Worm (Caenorhabditis elegans): Measurements from ENCODE around the gene dcs-1.

DNA sequence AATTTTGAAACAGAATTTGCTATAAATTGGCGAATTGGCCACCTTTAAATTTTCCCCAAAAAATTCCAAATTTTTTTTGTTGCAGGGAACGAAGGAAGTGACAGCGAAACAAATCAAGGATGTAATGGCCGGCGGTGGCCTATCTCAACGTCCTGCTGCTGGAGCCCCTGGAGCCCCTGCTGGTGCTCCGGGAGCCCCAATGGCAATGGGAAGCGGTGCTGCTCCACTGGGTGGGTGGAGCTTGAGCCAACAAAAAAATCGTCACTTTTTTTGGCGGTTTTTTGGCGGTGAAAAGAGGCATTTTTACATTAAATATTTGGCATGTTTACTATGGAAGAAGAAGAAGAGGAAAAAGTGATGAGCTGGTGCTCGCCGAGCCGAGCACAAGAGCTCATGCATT, 6.6 kb upstream of the dcs-1 start:
- TF ChIP-seq flt-1 (GFP tag; IDR thresholded peaks at IDR 0.05) (no peak), ceh-13 (GFP tag; optimal IDR thresholded peaks at IDR 0.05) (no peak), tbx-37 (GFP tag; conservative IDR thresholded peaks at IDR 0.05) (no peak), tra-4 (tag; optimal IDR thresholded peaks at IDR 0.05) (no peak), B0310.2 (tag; optimal IDR thresholded peaks at IDR 0.05) (no peak), pes-1 (GFP tag; IDR thresholded peaks at IDR 0.05) (no peak), ama-1 (optimal IDR thresholded peaks at IDR 0.05) (no peak), hnd-1 (tag; optimal IDR thresholded peaks at IDR 0.05) (no peak), scrt-1 (GFP tag; IDR thresholded peaks at IDR 0.05) (no peak), ets-7 (tag; optimal IDR thresholded peaks at IDR 0.05) (no peak), sea-1 (GFP tag; conservative IDR thresholded peaks at IDR 0.05) (no peak), aly-1 (tag; optimal IDR thresholded peaks at IDR 0.05) (no peak), tbx-11 (GFP tag; IDR thresholded peaks at IDR 0.05) (no peak)
